Fruit fly (Drosophila melanogaster): ENCODE results near the gene gny.

The gny gene

DNA sequence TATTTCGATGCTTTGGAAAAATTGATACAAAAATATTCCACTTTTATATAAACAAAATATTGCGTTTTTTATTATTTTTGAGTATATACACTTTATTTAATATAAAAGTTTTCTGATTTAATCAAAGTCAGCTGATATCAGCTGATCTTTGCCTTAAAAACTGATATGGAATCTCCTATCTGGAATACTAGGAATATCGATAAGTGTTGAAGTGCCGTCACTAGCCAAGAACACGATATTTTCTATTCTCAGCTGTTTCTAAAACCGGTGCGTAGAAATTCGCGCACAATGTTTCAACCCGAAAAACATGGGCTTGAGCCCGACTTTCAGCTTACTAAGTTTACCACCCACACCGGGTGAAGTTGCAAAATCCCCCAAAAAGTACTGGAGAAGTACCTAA lies 37.4 kb upstream of the gny start, which contains the start of gene Sps2:
TSS of gene Sps2 (plus strand) at position 124 of the 400 bp plus-strand sequence.
- TF ChIP-seq CrebA (GFP tag; optimal IDR thresholded peaks at IDR 0.05; ENCODE audit: borderline replicate concordance): no peak
- TF ChIP-seq ey (GFP tag; optimal IDR thresholded peaks at IDR 0.05): no peak
- peak; percentile 18 for TF ChIP-seq brk (GFP tag; optimal IDR thresholded peaks at IDR 0.05)
- no peak for TF ChIP-seq woc (GFP tag; optimal IDR thresholded peaks at IDR 0.05)
- TF ChIP-seq GATAd (GFP tag; optimal IDR thresholded peaks at IDR 0.05): no peak
- TF ChIP-seq fru (GFP tag; optimal IDR thresholded peaks at IDR 0.05): peak; percentile 10
- TF ChIP-seq rgr (GFP tag; optimal IDR thresholded peaks at IDR 0.05): no peak
- TF ChIP-seq OdsH (GFP tag; optimal IDR thresholded peaks at IDR 0.05): no peak
- no peak for TF ChIP-seq jim (GFP tag; optimal IDR thresholded peaks at IDR 0.05)
- TF ChIP-seq dmrt93B (GFP tag; optimal IDR thresholded peaks at IDR 0.05): no peak
- no peak for TF ChIP-seq pan (optimal IDR thresholded peaks at IDR 0.05)
- no peak for TF ChIP-seq sage (GFP tag; optimal IDR thresholded peaks at IDR 0.05)
- no peak for TF ChIP-seq psq (GFP tag; optimal IDR thresholded peaks at IDR 0.05)
- no peak for TF ChIP-seq lola (GFP tag; optimal IDR thresholded peaks at IDR 0.05)
- no peak for TF ChIP-seq HLH106 (tag; optimal IDR thresholded peaks at IDR 0.05)
- no peak for TF ChIP-seq Dif (GFP tag; optimal IDR thresholded peaks at IDR 0.05; ENCODE audit: partially characterized antibody)
- no peak for TF ChIP-seq Abd-B (GFP tag; optimal IDR thresholded peaks at IDR 0.05)
- TF ChIP-seq tai (GFP tag; optimal IDR thresholded peaks at IDR 0.05): no peak
- TF ChIP-seq Hnf4 (GFP tag; optimal IDR thresholded peaks at IDR 0.05): peak; percentile 10
- peak; percentile 24 for TF ChIP-seq h (GFP tag; optimal IDR thresholded peaks at IDR 0.05)
- TF ChIP-seq Hr83 (GFP tag; optimal IDR thresholded peaks at IDR 0.05; ENCODE audit: poor library complexity, severe bottlenecking): no peak
- no peak for TF ChIP-seq Hr78 (GFP tag; optimal IDR thresholded peaks at IDR 0.05)

DNA sequence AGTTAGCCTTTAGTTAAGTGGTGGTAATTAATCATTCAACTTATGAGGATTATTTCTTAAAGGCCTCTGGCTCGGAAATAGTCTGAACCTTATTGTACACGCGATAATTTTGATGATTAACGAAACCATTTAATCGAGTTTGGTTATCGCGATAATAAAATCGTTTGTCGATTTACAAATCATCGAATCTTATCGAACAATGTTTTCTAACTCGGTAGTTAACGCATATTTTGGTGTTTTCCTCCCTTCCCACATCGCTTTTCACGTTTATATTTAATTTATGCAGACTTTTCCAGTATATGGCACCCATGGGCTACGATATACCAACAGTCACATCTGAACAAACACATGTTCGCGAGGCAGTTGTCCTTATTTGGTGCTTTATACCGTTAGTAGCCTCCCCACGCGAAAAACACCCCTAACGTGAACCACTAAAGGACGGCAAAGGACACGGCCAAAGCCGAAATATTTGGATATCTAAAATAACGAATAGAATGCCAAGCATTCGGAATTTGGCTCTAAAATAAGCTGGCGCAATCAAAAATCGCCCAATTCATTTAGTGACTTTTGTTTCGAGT lies 35.8 kb upstream of the gny start, which contains the start of gene Frmd5:
TSS of gene Frmd5 (plus strand) at position 414 of the 578 bp plus-strand sequence.
- no peak for TF ChIP-seq Vsx2 (GFP tag; optimal IDR thresholded peaks at IDR 0.05; ENCODE audit: partially characterized antibody)
- TF ChIP-seq foxo (GFP tag; optimal IDR thresholded peaks at IDR 0.05): no peak
- TF ChIP-seq Hr83 (GFP tag; optimal IDR thresholded peaks at IDR 0.05; ENCODE audit: poor library complexity, severe bottlenecking): no peak
- TF ChIP-seq brk (GFP tag; optimal IDR thresholded peaks at IDR 0.05): no peak

DNA sequence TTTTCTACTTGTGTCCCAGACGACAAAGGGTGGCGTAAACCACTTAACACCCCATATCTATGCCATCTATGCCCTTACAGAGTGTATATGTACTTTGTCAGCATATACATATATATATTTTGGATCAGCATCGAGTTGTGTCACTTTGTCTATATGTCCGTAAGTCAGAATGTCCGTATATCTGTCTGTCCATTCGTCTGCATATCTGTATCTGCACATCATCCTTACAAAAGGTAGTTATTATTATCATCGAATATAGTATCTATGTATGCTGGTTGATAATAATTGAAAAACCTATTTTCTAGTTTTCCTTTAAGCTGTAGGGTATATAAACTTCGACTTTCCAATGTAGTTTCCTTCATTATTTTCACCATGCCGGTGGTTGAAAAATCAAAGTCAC lies 28.8 kb upstream of the gny start:
- TF ChIP-seq dsf (GFP tag; optimal IDR thresholded peaks at IDR 0.05; ENCODE audit: borderline replicate concordance) (no peak), OdsH (GFP tag; optimal IDR thresholded peaks at IDR 0.05) (no peak), dmrt93B (GFP tag; optimal IDR thresholded peaks at IDR 0.05) (no peak), GATAd (GFP tag; optimal IDR thresholded peaks at IDR 0.05) (no peak), Hr83 (GFP tag; optimal IDR thresholded peaks at IDR 0.05; ENCODE audit: poor library complexity, severe bottlenecking) (no peak), foxo (GFP tag; optimal IDR thresholded peaks at IDR 0.05) (no peak), N (GFP tag; optimal IDR thresholded peaks at IDR 0.05) (no peak)

DNA sequence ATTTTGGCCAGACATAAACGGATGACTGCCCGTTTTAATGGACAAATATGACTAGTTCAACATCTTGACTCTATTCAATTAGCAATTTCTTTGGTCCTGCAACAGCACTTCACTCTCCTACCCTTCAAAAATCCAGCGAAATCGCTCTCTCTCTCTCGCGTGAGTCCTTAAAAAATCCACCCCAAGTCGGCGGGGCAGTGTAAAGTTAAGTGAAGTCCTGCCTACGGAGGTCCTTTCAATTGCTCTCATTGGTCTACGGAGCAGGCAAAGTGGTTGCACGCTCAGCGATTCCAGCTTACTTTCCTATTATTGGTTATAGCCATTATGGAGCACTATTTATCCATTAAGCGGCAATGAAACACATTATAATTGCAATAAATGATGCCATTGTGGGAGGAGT lies 26.0 kb upstream of the gny start, which contains the start of gene CG34367:
TSS of gene CG34367 (minus strand) at position 35 of the 400 bp plus-strand sequence.
- TF ChIP-seq Mio (GFP tag; optimal IDR thresholded peaks at IDR 0.05) (no peak), brk (GFP tag; optimal IDR thresholded peaks at IDR 0.05) (no peak), Hr78 (GFP tag; optimal IDR thresholded peaks at IDR 0.05) (no peak), CG32264 (GFP tag; optimal IDR thresholded peaks at IDR 0.05) (no peak), Dif (GFP tag; optimal IDR thresholded peaks at IDR 0.05; ENCODE audit: partially characterized antibody) (no peak), dmrt93B (GFP tag; optimal IDR thresholded peaks at IDR 0.05) (no peak), sv (GFP tag; optimal IDR thresholded peaks at IDR 0.05) (no peak), dsf (GFP tag; optimal IDR thresholded peaks at IDR 0.05; ENCODE audit: borderline replicate concordance) (no peak), CrebA (GFP tag; optimal IDR thresholded peaks at IDR 0.05; ENCODE audit: borderline replicate concordance) (no peak), sage (GFP tag; optimal IDR thresholded peaks at IDR 0.05) (no peak), GATAd (GFP tag; optimal IDR thresholded peaks at IDR 0.05) (no peak), br (GFP tag; optimal IDR thresholded peaks at IDR 0.05) (no peak), foxo (GFP tag; optimal IDR thresholded peaks at IDR 0.05) (no peak), h (GFP tag; optimal IDR thresholded peaks at IDR 0.05) (no peak), dl (GFP tag; optimal IDR thresholded peaks at IDR 0.05; ENCODE audit: insufficient read depth in 1 of 2, partially characterized antibody in 2 of 2) (no peak), ey (GFP tag; optimal IDR thresholded peaks at IDR 0.05) (no peak), Myc (optimal IDR thresholded peaks at IDR 0.05) (no peak), N (GFP tag; optimal IDR thresholded peaks at IDR 0.05) (no peak), psq (GFP tag; optimal IDR thresholded peaks at IDR 0.05) (no peak), Abd-B (GFP tag; optimal IDR thresholded peaks at IDR 0.05) (no peak)

Measured in whole organism, wandering third instar larva.